Fruit fly (Drosophila melanogaster) ovary, adult (tissue): ENCODE results near the gene Cpr62Bb.

Experiments used
- CG17801 ChIP-seq: fragments of 200-800 bp; optimal IDR thresholded peaks from 2 replicates; lab custom pipeline; 2019; ENCODE audit warnings: missing biosample characterization, mild to moderate bottlenecking, missing genetic modification characterization, moderate library complexity; ENCODE audit not compliant: partially characterized antibody

Gene Cpr62Bb

dm6 chr3L:1856467-1857350 lies 21.7 kb upstream of the Cpr62Bb start, which contains the start of gene CG12024:
Gene CG12024 (plus strand): TSS chr3L:1857165.
- TF ChIP-seq CG17801 (GFP tag; lab: Kevin White, UChicago) = peak; percentile 58

- no peak for TF ChIP-seq CG17801 (GFP tag; lab: Kevin White, UChicago)
These were observed 20.5 kb upstream of the Cpr62Bb start, which contains the start of gene CNMa for dm6 chr3L:1855491-1855890. Gene CNMa (minus strand): TSS chr3L:1855591.

- TF ChIP-seq CG17801 (GFP tag; lab: Kevin White, UChicago) = no peak
These were observed 18.3 kb upstream of the Cpr62Bb start for dm6 chr3L:1853277-1853676.

- TF ChIP-seq CG17801 (GFP tag; lab: Kevin White, UChicago) = no peak
These were observed 15.5 kb upstream of the Cpr62Bb start for dm6 chr3L:1850498-1850897.

- no peak for TF ChIP-seq CG17801 (GFP tag; lab: Kevin White, UChicago)
These were observed 9.6 kb upstream of the Cpr62Bb start for dm6 chr3L:1844600-1844999.

dm6 chr3L:1841984-1842383 lies 7.0 kb upstream of the Cpr62Bb start, which contains the start of gene Cpr62Bc:
Gene Cpr62Bc (minus strand): TSS chr3L:1842084.
- TF ChIP-seq CG17801 (GFP tag; lab: Kevin White, UChicago) = no peak

- TF ChIP-seq CG17801 (GFP tag; lab: Kevin White, UChicago) = no peak
These were observed 3.2 kb downstream of the Cpr62Bb start, which contains the start of gene Cpr62Ba for dm6 chr3L:1831753-1832268. Gene Cpr62Ba (minus strand): TSS chr3L:1831783.

- no peak for TF ChIP-seq CG17801 (GFP tag; lab: Kevin White, UChicago)
These were observed 5.4 kb downstream of the Cpr62Bb start for dm6 chr3L:1829539-1829938.

- TF ChIP-seq CG17801 (GFP tag; lab: Kevin White, UChicago) = no peak
These were observed 7.1 kb downstream of the Cpr62Bb start for dm6 chr3L:1827809-1828371.

dm6 chr3L:1822365-1822764 lies 12.6 kb downstream of the Cpr62Bb start:
- TF ChIP-seq CG17801 (GFP tag; lab: Kevin White, UChicago) = no peak

dm6 chr3L:1821140-1821539 lies 13.8 kb downstream of the Cpr62Bb start:
- no peak for TF ChIP-seq CG17801 (GFP tag; lab: Kevin White, UChicago)

dm6 chr3L:1818834-1819233 lies 16.1 kb downstream of the Cpr62Bb start:
- no peak for TF ChIP-seq CG17801 (GFP tag; lab: Kevin White, UChicago)

dm6 chr3L:1817405-1817804 lies 17.6 kb downstream of the Cpr62Bb start:
- TF ChIP-seq CG17801 (GFP tag; lab: Kevin White, UChicago) = no peak

dm6 chr3L:1816614-1817013 lies 18.4 kb downstream of the Cpr62Bb start:
- TF ChIP-seq CG17801 (GFP tag; lab: Kevin White, UChicago) = no peak

dm6 chr3L:1810288-1810687 lies 24.7 kb downstream of the Cpr62Bb start, which contains the start of gene GV1:
Gene GV1 (plus strand): TSS chr3L:1810588.
- no peak for TF ChIP-seq CG17801 (GFP tag; lab: Kevin White, UChicago)
